Worm (Caenorhabditis elegans) whole organism, late embryonic: ENCODE results near the gene lipl-1.

ENCODE experiments used
- K09A11.1 ChIP-seq: sonication (generic microtip); optimal IDR thresholded peaks from 2 replicates; lab custom pipeline; 2017; ENCODE audit warnings: antibody characterized with exemption, mild to moderate bottlenecking, missing genetic modification characterization, missing compliant biosample characterization; ENCODE audit not compliant: insufficient read depth
- ceh-18 ChIP-seq: sonication (generic microtip); optimal IDR thresholded peaks from 2 replicates; lab custom pipeline; 2016; ENCODE audit warnings: missing genetic modification characterization, missing compliant biosample characterization
- ceh-9 ChIP-seq: sonication (generic microtip); optimal IDR thresholded peaks from 2 replicates; lab custom pipeline; 2016; ENCODE audit warnings: mild to moderate bottlenecking, missing genetic modification characterization, inconsistent platforms, missing compliant biosample characterization
- elt-2 ChIP-seq: sonication (generic microtip); optimal IDR thresholded peaks from 2 replicates; lab custom pipeline; 2016; ENCODE audit warnings: missing genetic modification reagents, missing genetic modification characterization, missing compliant biosample characterization
- pha-2 ChIP-seq: sonication (generic microtip); optimal IDR thresholded peaks from 2 replicates; lab custom pipeline; 2017; ENCODE audit warnings: mild to moderate bottlenecking, missing genetic modification characterization, missing compliant biosample characterization
- pqm-1 ChIP-seq: sonication (generic microtip); optimal IDR thresholded peaks from 2 replicates; lab custom pipeline; 2016; ENCODE audit warnings: missing genetic modification characterization, missing compliant biosample characterization
- rnt-1 ChIP-seq: sonication (generic microtip); optimal IDR thresholded peaks from 2 replicates; lab custom pipeline; 2016; ENCODE audit warnings: missing genetic modification characterization, missing compliant biosample characterization
- tbx-2 ChIP-seq: sonication (generic microtip); optimal IDR thresholded peaks from 2 replicates; lab custom pipeline; 2016; ENCODE audit warnings: missing genetic modification characterization, missing compliant biosample characterization
- zip-5 ChIP-seq: sonication (generic microtip); optimal IDR thresholded peaks from 2 replicates; lab custom pipeline; 2016; ENCODE audit warnings: missing genetic modification characterization, missing compliant biosample characterization

ce11 chrV:12921680-12922079 is 1.9 kb downstream of the lipl-1 start:
- TF ChIP-seq zip-5 (tag; lab: Kevin White, UChicago) (no peak), elt-2 (tag; lab: Kevin White, UChicago) (no peak), tbx-2 (tag; lab: Kevin White, UChicago) (no peak), rnt-1 (tag; lab: Kevin White, UChicago) (no peak), pha-2 (tag; lab: Kevin White, UChicago) (no peak), ceh-9 (tag; lab: Kevin White, UChicago) (no peak), pqm-1 (tag; lab: Kevin White, UChicago) (no peak), ceh-18 (tag; lab: Kevin White, UChicago) (no peak), K09A11.1 (no peak)
